Worm (Caenorhabditis elegans) whole organism, L3 larva: ENCODE data around the gene F19C6.5.

Experiments
- ama-1 ChIP-seq: fragments of 150-350 bp; optimal IDR thresholded peaks from 2 replicates; lab custom pipeline; 2018
- nhr-11 ChIP-seq: fragments of 150-350 bp; optimal IDR thresholded peaks from 2 replicates; lab custom pipeline; 2014; ENCODE audit warnings: missing biosample characterization, missing genetic modification characterization
- nhr-76 ChIP-seq: fragments of 150-350 bp; sonication (generic microtip); optimal IDR thresholded peaks from 5 replicates; lab custom pipeline; 2014; ENCODE audit warnings: missing biosample characterization, missing genetic modification characterization
- nhr-77 ChIP-seq: fragments of 150-350 bp; optimal IDR thresholded peaks from 2 replicates; lab custom pipeline; 2014; ENCODE audit warnings: missing biosample characterization, missing genetic modification characterization
- sea-2 ChIP-seq: fragments of 150-350 bp; sonication (generic microtip); optimal IDR thresholded peaks from 4 replicates; lab custom pipeline; 2014; ENCODE audit warnings: missing biosample characterization, missing genetic modification reagents, missing genetic modification characterization
- tbx-2 ChIP-seq: sonication (generic microtip); optimal IDR thresholded peaks from 2 replicates; lab custom pipeline; 2016; ENCODE audit warnings: mild to moderate bottlenecking, missing genetic modification characterization, missing compliant biosample characterization
- ztf-4 ChIP-seq: fragments of 150-350 bp; optimal IDR thresholded peaks from 2 replicates; lab custom pipeline; 2014; ENCODE audit warnings: missing biosample characterization, missing genetic modification characterization

ce11 chrX:9941379-9941778 is 43.4 kb downstream of the F19C6.5 start:
- no peak for TF ChIP-seq nhr-77
- TF ChIP-seq nhr-11: no peak
- TF ChIP-seq tbx-2 (tag; lab: Kevin White, UChicago): no peak
- TF ChIP-seq ztf-4 (tag; lab: Kevin White, UChicago): no peak
- no peak for TF ChIP-seq ama-1 (lab: Kevin White, UChicago)
- no peak for TF ChIP-seq nhr-76 (tag; lab: Kevin White, UChicago)
- no peak for TF ChIP-seq sea-2
